Worm (Caenorhabditis elegans) whole organism, L1 larva: ENCODE measurements around the gene test-1.

Source experiments
- Y116A8C.19 ChIP-seq: sonication (generic microtip); optimal IDR thresholded peaks from 2 replicates; lab custom pipeline; 2016; ENCODE audit warnings: missing compliant biosample characterization, missing genetic modification characterization, borderline replicate concordance
- aha-1 ChIP-seq: fragments of 150-350 bp; optimal IDR thresholded peaks from 2 replicates; lab custom pipeline; 2014; ENCODE audit warnings: missing biosample characterization, missing genetic modification characterization
- alr-1 ChIP-seq: fragments of 200-800 bp; sonication (Bioruptor generic); optimal IDR thresholded peaks from 2 replicates; lab custom pipeline; 2018; ENCODE audit warnings: borderline replicate concordance, mild to moderate bottlenecking, missing genetic modification characterization, missing compliant biosample characterization
- ama-1 ChIP-seq: fragments of 150-350 bp; optimal IDR thresholded peaks from 2 replicates; lab custom pipeline; 2014
- ceh-63 ChIP-seq: fragments of 200-800 bp; sonication (Bioruptor generic); optimal IDR thresholded peaks from 2 replicates; lab custom pipeline; 2018; ENCODE audit warnings: mild to moderate bottlenecking, missing genetic modification characterization, missing compliant biosample characterization
- ceh-8 ChIP-seq: fragments of 200-800 bp; sonication (Bioruptor generic); optimal IDR thresholded peaks from 2 replicates; lab custom pipeline; 2018; ENCODE audit warnings: mild to moderate bottlenecking, missing genetic modification characterization, moderate library complexity, missing compliant biosample characterization
- ceh-88 ChIP-seq: fragments of 200-800 bp; sonication (Bioruptor generic); IDR thresholded peaks from 2 replicates; pipeline ENCODE4 v1.3.6; 2022; ENCODE audit warnings: missing genetic modification characterization, missing compliant biosample characterization
- efl-1 ChIP-seq, 4 experiments: fragments of 150-350 bp; optimal IDR thresholded peaks in 3 of 4; peaks in 1 of 4; 1 replicate in 1 of 4; 2 replicates in 3 of 4; lab custom pipeline; 2014; ENCODE audit warnings: missing biosample characterization in 2 of 4, missing genetic modification characterization in 2 of 4, missing genetic modification reagents in 2 of 4
- egl-13 ChIP-seq: sonication (generic microtip); optimal IDR thresholded peaks from 2 replicates; lab custom pipeline; 2016; ENCODE audit warnings: missing genotype, missing genetic modification reagents, missing genetic modification characterization, missing compliant biosample characterization
- ets-5 ChIP-seq: fragments of 200-800 bp; sonication (Bioruptor generic); IDR thresholded peaks from 2 replicates; pipeline ENCODE4 v1.3.6; 2022; ENCODE audit warnings: missing genetic modification characterization, missing compliant biosample characterization
- fkh-10 ChIP-seq: sonication (generic microtip); optimal IDR thresholded peaks from 2 replicates; lab custom pipeline; 2017; ENCODE audit warnings: missing biosample characterization, missing genetic modification reagents, missing genetic modification characterization
- fos-1 ChIP-seq: fragments of 150-350 bp; optimal IDR thresholded peaks from 2 replicates; lab custom pipeline; 2014; ENCODE audit warnings: missing biosample characterization, missing genetic modification characterization
- hlh-17 ChIP-seq: fragments of 200-800 bp; sonication (Bioruptor generic); optimal IDR thresholded peaks from 2 replicates; lab custom pipeline; 2018; ENCODE audit warnings: missing genetic modification characterization, mild to moderate bottlenecking, missing compliant biosample characterization, moderate library complexity, borderline replicate concordance
- isw-1 ChIP-seq: fragments of 200-800 bp; sonication (Bioruptor generic); IDR thresholded peaks from 2 replicates; pipeline ENCODE4 v1.3.6; 2022; ENCODE audit warnings: missing genetic modification characterization, missing compliant biosample characterization
- jun-1 ChIP-seq: fragments of 150-350 bp; optimal IDR thresholded peaks from 2 replicates; lab custom pipeline; 2014; ENCODE audit warnings: missing biosample characterization, missing genetic modification reagents, missing genetic modification characterization
- lir-3 ChIP-seq: sonication (generic microtip); optimal IDR thresholded peaks from 2 replicates; lab custom pipeline; 2016; ENCODE audit warnings: mild to moderate bottlenecking, missing genetic modification characterization, moderate library complexity, missing compliant biosample characterization; ENCODE audit not compliant: poor library complexity
- nhr-11 ChIP-seq: fragments of 150-350 bp; optimal IDR thresholded peaks from 2 replicates; lab custom pipeline; 2014; ENCODE audit warnings: missing biosample characterization, missing genetic modification characterization
- nhr-12 ChIP-seq: sonication (generic microtip); optimal IDR thresholded peaks from 2 replicates; lab custom pipeline; 2017; ENCODE audit warnings: missing biosample characterization, missing genetic modification characterization
- nhr-28 ChIP-seq: fragments of 150-350 bp; optimal IDR thresholded peaks from 2 replicates; lab custom pipeline; 2014; ENCODE audit warnings: missing biosample characterization, missing genetic modification characterization
- nhr-47 ChIP-seq: sonication (generic microtip); optimal IDR thresholded peaks from 2 replicates; lab custom pipeline; 2016; ENCODE audit warnings: mild to moderate bottlenecking, missing genetic modification characterization, moderate library complexity, missing compliant biosample characterization
- nhr-77 ChIP-seq: fragments of 150-350 bp; optimal IDR thresholded peaks from 2 replicates; lab custom pipeline; 2014; ENCODE audit warnings: missing biosample characterization, missing genetic modification characterization
- nhr-84 ChIP-seq: sonication (generic microtip); optimal IDR thresholded peaks from 2 replicates; lab custom pipeline; 2017; ENCODE audit warnings: missing biosample characterization, missing genetic modification characterization
- pax-3 ChIP-seq: fragments of 200-800 bp; sonication (Bioruptor generic); optimal IDR thresholded peaks from 2 replicates; lab custom pipeline; 2018; ENCODE audit warnings: mild to moderate bottlenecking, missing genetic modification characterization, moderate library complexity, missing compliant biosample characterization
- pqm-1 ChIP-seq: sonication (generic microtip); optimal IDR thresholded peaks from 3 replicates; lab custom pipeline; 2017; ENCODE audit warnings: missing biosample characterization, missing genetic modification characterization
- rnt-1 ChIP-seq: sonication (generic microtip); optimal IDR thresholded peaks from 2 replicates; lab custom pipeline; 2016; ENCODE audit warnings: mild to moderate bottlenecking, missing genetic modification characterization, moderate library complexity, missing compliant biosample characterization
- snpc-4 ChIP-seq: fragments of 150-350 bp; optimal IDR thresholded peaks from 2 replicates; lab custom pipeline; 2014; ENCODE audit warnings: missing biosample characterization, missing genetic modification characterization
- sox-4 ChIP-seq: sonication (generic microtip); optimal IDR thresholded peaks from 2 replicates; lab custom pipeline; 2016; ENCODE audit warnings: missing genetic modification characterization, missing compliant biosample characterization
- sup-37 ChIP-seq: fragments of 200-800 bp; sonication (Bioruptor generic); optimal IDR thresholded peaks from 2 replicates; lab custom pipeline; 2018; ENCODE audit warnings: mild to moderate bottlenecking, missing genetic modification characterization, missing compliant biosample characterization
- tlp-1 ChIP-seq: fragments of 150-350 bp; optimal IDR thresholded peaks from 2 replicates; lab custom pipeline; 2014; ENCODE audit warnings: missing biosample characterization, missing genetic modification characterization
- unc-30 ChIP-seq: sonication (generic microtip); optimal IDR thresholded peaks from 2 replicates; lab custom pipeline; 2017; ENCODE audit warnings: missing biosample characterization, missing genetic modification characterization
- unc-86 ChIP-seq: sonication (generic microtip); optimal IDR thresholded peaks from 2 replicates; lab custom pipeline; 2016; ENCODE audit warnings: missing genetic modification characterization, missing compliant biosample characterization
- xbp-1 ChIP-seq: sonication (generic microtip); optimal IDR thresholded peaks from 2 replicates; lab custom pipeline; 2016; ENCODE audit warnings: missing genetic modification characterization, missing compliant biosample characterization
- ztf-4 ChIP-seq: fragments of 150-350 bp; optimal IDR thresholded peaks from 2 replicates; lab custom pipeline; 2014; ENCODE audit warnings: missing biosample characterization, missing genetic modification characterization

Gene test-1

ce11 chrIV:2159069-2159468 is 22.3 kb downstream of the test-1 start, which contains the start of gene gcy-37:
Gene gcy-37 (minus strand): TSS chrIV:2159169.
- TF ChIP-seq efl-1 (optimal IDR thresholded peaks at IDR 0.05; lab: Kevin White, UChicago): no peak
- no peak for TF ChIP-seq efl-1 (GFP tag; optimal IDR thresholded peaks at IDR 0.05 in 1 of 2; lab: Kevin White, UChicago)
- no peak for TF ChIP-seq nhr-11 (tag; lab: Kevin White, UChicago)
- TF ChIP-seq Y116A8C.19 (tag; lab: Kevin White, UChicago): no peak

ce11 chrIV:2162256-2162655 is 25.5 kb downstream of the test-1 start:
- TF ChIP-seq pqm-1 (tag; lab: Kevin White, UChicago): no peak
- TF ChIP-seq nhr-28: peak; percentile 50
- TF ChIP-seq nhr-77 (tag; lab: Kevin White, UChicago): peak; percentile 59
- no peak for TF ChIP-seq sox-4
- TF ChIP-seq ceh-8 (GFP tag; lab: Kevin White, UChicago): no peak
- TF ChIP-seq lir-3 (tag; lab: Kevin White, UChicago): no peak
- no peak for TF ChIP-seq ama-1 (lab: Kevin White, UChicago)
- no peak for TF ChIP-seq fkh-10

- no peak for TF ChIP-seq aha-1 (tag; lab: Kevin White, UChicago)
- peak; percentile 25 for TF ChIP-seq nhr-77 (tag; lab: Kevin White, UChicago)
- TF ChIP-seq isw-1 (GFP tag; lab: Robert Waterston, UW): no peak
- no peak for TF ChIP-seq efl-1 (optimal IDR thresholded peaks at IDR 0.05; lab: Kevin White, UChicago)
- TF ChIP-seq efl-1 (GFP tag; optimal IDR thresholded peaks at IDR 0.05 in 1 of 2; lab: Kevin White, UChicago): peak in 1 of 2 experiments; percentile 90
Measured at ce11 chrIV:2168514-2168913, 31.8 kb downstream of the test-1 start, which contains the start of gene C54E4.4. Gene C54E4.4 (minus strand): TSS chrIV:2168614.

- TF ChIP-seq tlp-1 (tag; lab: Kevin White, UChicago) (no peak), ceh-88 (no peak), unc-30 (tag; lab: Kevin White, UChicago) (no peak), fkh-10 (no peak), jun-1 (tag; lab: Kevin White, UChicago) (no peak), fos-1 (no peak), ceh-63 (GFP tag; lab: Kevin White, UChicago) (no peak), pqm-1 (tag; lab: Kevin White, UChicago) (no peak), nhr-84 (tag; lab: Kevin White, UChicago) (no peak), hlh-17 (GFP tag; lab: Kevin White, UChicago) (no peak), rnt-1 (tag; lab: Kevin White, UChicago) (no peak), xbp-1 (tag; lab: Kevin White, UChicago) (no peak), ama-1 (lab: Kevin White, UChicago) (no peak), alr-1 (tag; lab: Kevin White, UChicago) (no peak), ztf-4 (tag; lab: Kevin White, UChicago) (no peak), unc-86 (no peak), snpc-4 (tag; lab: Kevin White, UChicago) (no peak), egl-13 (tag; lab: Kevin White, UChicago) (no peak), pax-3 (tag; lab: Kevin White, UChicago) (no peak), ets-5 (GFP tag; lab: Robert Waterston, UW) (no peak)
Measured at ce11 chrIV:2170332-2170731, 33.6 kb downstream of the test-1 start.

- no peak for TF ChIP-seq unc-30 (tag; lab: Kevin White, UChicago)
- no peak for TF ChIP-seq egl-13 (tag; lab: Kevin White, UChicago)
- TF ChIP-seq nhr-47 (tag; lab: Kevin White, UChicago): no peak
- no peak for TF ChIP-seq sup-37
- TF ChIP-seq unc-86: no peak
- TF ChIP-seq nhr-12 (tag; lab: Kevin White, UChicago): no peak
- peak; percentile 68 for TF ChIP-seq fkh-10
Measured at ce11 chrIV:2172880-2173279, 36.1 kb downstream of the test-1 start.
